Worm (Caenorhabditis elegans) whole organism, late embryonic: Measurements from ENCODE around the gene set-20.

ENCODE experiments used
- C38D4.7 ChIP-seq: fragments of 200-800 bp; sonication (Bioruptor generic); optimal IDR thresholded peaks from 2 replicates; lab custom pipeline; 2018; ENCODE audit warnings: mild to moderate bottlenecking, missing genetic modification characterization, moderate library complexity, missing compliant biosample characterization
- ama-1 ChIP-seq: fragments of 150-350 bp; optimal IDR thresholded peaks from 2 replicates; lab custom pipeline; 2014
- ceh-18 ChIP-seq: sonication (generic microtip); optimal IDR thresholded peaks from 2 replicates; lab custom pipeline; 2016; ENCODE audit warnings: missing genetic modification characterization, missing compliant biosample characterization
- ceh-2 ChIP-seq: sonication (generic microtip); optimal IDR thresholded peaks from 2 replicates; lab custom pipeline; 2016; ENCODE audit warnings: missing genotype, missing genetic modification characterization, missing compliant biosample characterization
- ceh-9 ChIP-seq: sonication (generic microtip); optimal IDR thresholded peaks from 2 replicates; lab custom pipeline; 2016; ENCODE audit warnings: mild to moderate bottlenecking, missing genetic modification characterization, inconsistent platforms, missing compliant biosample characterization
- dve-1 ChIP-seq: sonication (generic microtip); optimal IDR thresholded peaks from 2 replicates; lab custom pipeline; 2017; ENCODE audit warnings: antibody characterized with exemption, mild to moderate bottlenecking, missing genetic modification characterization, missing compliant biosample characterization
- pha-4 ChIP-seq: fragments of 150-350 bp; optimal IDR thresholded peaks from 2 replicates; lab custom pipeline; 2018; ENCODE audit warnings: missing biosample characterization, missing genetic modification reagents, missing genetic modification characterization
- rnt-1 ChIP-seq: sonication (generic microtip); optimal IDR thresholded peaks from 2 replicates; lab custom pipeline; 2016; ENCODE audit warnings: missing genetic modification characterization, missing compliant biosample characterization

- TF ChIP-seq ceh-18 (no peak), C38D4.7 (GFP tag; lab: Kevin White, UChicago) (no peak), rnt-1 (tag; lab: Kevin White, UChicago) (no peak), pha-4 (tag; lab: Kevin White, UChicago) (no peak), dve-1 (tag; lab: Kevin White, UChicago) (no peak), ceh-2 (no peak), ceh-9 (tag; lab: Kevin White, UChicago) (no peak), ama-1 (lab: Kevin White, UChicago) (no peak)
These were observed 39.0 kb downstream of the set-20 start, which contains the start of gene T22B7.3 for ce11 chrX:5646951-5647423.
